Worm (Caenorhabditis elegans) whole organism, late embryonic: ENCODE results near the gene zyg-8.

Source experiments
- K09A11.1 ChIP-seq: sonication (generic microtip); optimal IDR thresholded peaks from 2 replicates; lab custom pipeline; 2017; ENCODE audit warnings: antibody characterized with exemption, mild to moderate bottlenecking, missing genetic modification characterization, missing compliant biosample characterization; ENCODE audit not compliant: insufficient read depth
- Y22D7AL.16 ChIP-seq: sonication (generic microtip); optimal IDR thresholded peaks from 2 replicates; lab custom pipeline; 2016; ENCODE audit warnings: missing genetic modification characterization, missing compliant biosample characterization
- ama-1 ChIP-seq: fragments of 150-350 bp; optimal IDR thresholded peaks from 2 replicates; lab custom pipeline; 2014
- ceh-14 ChIP-seq: sonication (generic microtip); optimal IDR thresholded peaks from 2 replicates; lab custom pipeline; 2016; ENCODE audit warnings: missing genotype, missing genetic modification characterization, missing compliant biosample characterization
- ceh-2 ChIP-seq: sonication (generic microtip); optimal IDR thresholded peaks from 2 replicates; lab custom pipeline; 2016; ENCODE audit warnings: missing genotype, missing genetic modification characterization, missing compliant biosample characterization
- ceh-24 ChIP-seq: sonication (generic microtip); optimal IDR thresholded peaks from 2 replicates; lab custom pipeline; 2016; ENCODE audit warnings: mild to moderate bottlenecking, missing genetic modification characterization, missing compliant biosample characterization
- ceh-30 ChIP-seq: fragments of 150-350 bp; optimal IDR thresholded peaks from 2 replicates; lab custom pipeline; 2014; ENCODE audit warnings: missing biosample characterization, missing genetic modification characterization
- ceh-31 ChIP-seq: sonication (generic microtip); optimal IDR thresholded peaks from 2 replicates; lab custom pipeline; 2016; ENCODE audit warnings: missing genetic modification characterization, missing compliant biosample characterization
- ceh-48 ChIP-seq: sonication (generic microtip); optimal IDR thresholded peaks from 2 replicates; lab custom pipeline; 2016; ENCODE audit warnings: missing genetic modification characterization, inconsistent platforms, missing compliant biosample characterization
- ceh-6 ChIP-seq: fragments of 200-800 bp; sonication (Bioruptor generic); optimal IDR thresholded peaks from 2 replicates; lab custom pipeline; 2018; ENCODE audit warnings: mild to moderate bottlenecking, missing genetic modification characterization, missing compliant biosample characterization
- elt-2 ChIP-seq: sonication (generic microtip); optimal IDR thresholded peaks from 2 replicates; lab custom pipeline; 2016; ENCODE audit warnings: missing genetic modification reagents, missing genetic modification characterization, missing compliant biosample characterization
- ets-4 ChIP-seq: sonication (generic microtip); optimal IDR thresholded peaks from 2 replicates; lab custom pipeline; 2016; ENCODE audit warnings: missing genetic modification characterization, missing compliant biosample characterization
- eyg-1 ChIP-seq: sonication (generic microtip); optimal IDR thresholded peaks from 2 replicates; lab custom pipeline; 2016; ENCODE audit warnings: missing genotype, missing genetic modification characterization, missing compliant biosample characterization
- fax-1 ChIP-seq: sonication (generic microtip); optimal IDR thresholded peaks from 2 replicates; lab custom pipeline; 2016; ENCODE audit warnings: missing genotype, missing genetic modification characterization, missing compliant biosample characterization
- gmeb-2 ChIP-seq: sonication (generic microtip); optimal IDR thresholded peaks from 2 replicates; lab custom pipeline; 2016; ENCODE audit warnings: missing genetic modification characterization, inconsistent platforms, missing compliant biosample characterization
- hlh-13 ChIP-seq: fragments of 200-800 bp; sonication (Bioruptor generic); optimal IDR thresholded peaks from 2 replicates; lab custom pipeline; 2018; ENCODE audit warnings: mild to moderate bottlenecking, missing genetic modification characterization, missing compliant biosample characterization
- hlh-15 ChIP-seq: sonication (generic microtip); optimal IDR thresholded peaks from 2 replicates; lab custom pipeline; 2016; ENCODE audit warnings: missing genetic modification characterization, missing compliant biosample characterization
- hlh-30 ChIP-seq: sonication (generic microtip); optimal IDR thresholded peaks from 2 replicates; lab custom pipeline; 2017; ENCODE audit warnings: antibody characterized with exemption, missing genetic modification characterization, missing compliant biosample characterization; ENCODE audit not compliant: insufficient read depth
- hlh-6 ChIP-seq: sonication (generic microtip); optimal IDR thresholded peaks from 2 replicates; lab custom pipeline; 2016; ENCODE audit warnings: missing genotype, missing genetic modification characterization, missing compliant biosample characterization
- hlh-8 ChIP-seq: sonication (generic microtip); optimal IDR thresholded peaks from 2 replicates; lab custom pipeline; 2016; ENCODE audit warnings: missing genotype, missing genetic modification characterization, missing compliant biosample characterization
- lim-6 ChIP-seq: sonication (generic microtip); optimal IDR thresholded peaks from 2 replicates; lab custom pipeline; 2016; ENCODE audit warnings: missing genetic modification characterization, missing compliant biosample characterization
- nfya-1 ChIP-seq: sonication (generic microtip); optimal IDR thresholded peaks from 2 replicates; lab custom pipeline; 2017; ENCODE audit warnings: missing genetic modification characterization, mild to moderate bottlenecking, missing compliant biosample characterization, antibody characterized with exemption, moderate library complexity
- pat-9 ChIP-seq: fragments of 200-800 bp; sonication (Bioruptor generic); optimal IDR thresholded peaks from 2 replicates; lab custom pipeline; 2018; ENCODE audit warnings: mild to moderate bottlenecking, missing genetic modification characterization, moderate library complexity, missing compliant biosample characterization
- pax-1 ChIP-seq: fragments of 150-350 bp; optimal IDR thresholded peaks from 2 replicates; lab custom pipeline; 2014; ENCODE audit warnings: missing biosample characterization, missing genetic modification characterization
- pha-4 ChIP-seq: fragments of 150-350 bp; optimal IDR thresholded peaks from 2 replicates; lab custom pipeline; 2018; ENCODE audit warnings: missing biosample characterization, missing genetic modification reagents, missing genetic modification characterization
- sdc-2 ChIP-seq: sonication (generic microtip); optimal IDR thresholded peaks from 2 replicates; lab custom pipeline; 2016; ENCODE audit warnings: missing genotype, missing genetic modification characterization, missing compliant biosample characterization
- sox-2 ChIP-seq: fragments of 200-800 bp; sonication (Bioruptor generic); IDR thresholded peaks from 2 replicates; pipeline ENCODE4 v1.3.6; 2022; ENCODE audit warnings: missing genetic modification reagents, missing genetic modification characterization, missing compliant biosample characterization
- sox-4 ChIP-seq: sonication (generic microtip); optimal IDR thresholded peaks from 2 replicates; lab custom pipeline; 2017; ENCODE audit warnings: mild to moderate bottlenecking, missing genetic modification characterization, inconsistent platforms, missing compliant biosample characterization
- tbx-2 ChIP-seq: sonication (generic microtip); optimal IDR thresholded peaks from 2 replicates; lab custom pipeline; 2016; ENCODE audit warnings: missing genetic modification characterization, missing compliant biosample characterization
- tbx-7 ChIP-seq: sonication (generic microtip); optimal IDR thresholded peaks from 2 replicates; lab custom pipeline; 2016; ENCODE audit warnings: missing genotype, missing genetic modification characterization, missing compliant biosample characterization
- ttx-3 ChIP-seq: sonication (generic microtip); optimal IDR thresholded peaks from 2 replicates; lab custom pipeline; 2016; ENCODE audit warnings: missing genetic modification reagents, missing genetic modification characterization, missing compliant biosample characterization
- unc-42 ChIP-seq: sonication (generic microtip); optimal IDR thresholded peaks from 2 replicates; lab custom pipeline; 2016; ENCODE audit warnings: missing genotype, missing genetic modification characterization, missing compliant biosample characterization
- unc-55 ChIP-seq: sonication (generic microtip); optimal IDR thresholded peaks from 2 replicates; lab custom pipeline; 2017; ENCODE audit warnings: missing biosample characterization, missing genetic modification reagents, missing genetic modification characterization
- unc-86 ChIP-seq: sonication (generic microtip); optimal IDR thresholded peaks from 2 replicates; lab custom pipeline; 2016; ENCODE audit warnings: missing genetic modification characterization, missing compliant biosample characterization
- zip-5 ChIP-seq: sonication (generic microtip); optimal IDR thresholded peaks from 2 replicates; lab custom pipeline; 2016; ENCODE audit warnings: missing genetic modification characterization, missing compliant biosample characterization

Gene zyg-8

ce11 chrIII:12033259-12033658 is 28.3 kb upstream of the zyg-8 start:
- TF ChIP-seq nfya-1 (peak; percentile 54), hlh-6 (tag; lab: Kevin White, UChicago) (no peak)

- TF ChIP-seq hlh-15 (tag; lab: Kevin White, UChicago), result no peak
- no peak for TF ChIP-seq lim-6 (tag; lab: Kevin White, UChicago)
- no peak for TF ChIP-seq tbx-7 (tag; lab: Kevin White, UChicago)
- TF ChIP-seq, all 69 proteins: peak for 0
Observed at ce11 chrIII:12034311-12034710, 27.2 kb upstream of the zyg-8 start.

DNA sequence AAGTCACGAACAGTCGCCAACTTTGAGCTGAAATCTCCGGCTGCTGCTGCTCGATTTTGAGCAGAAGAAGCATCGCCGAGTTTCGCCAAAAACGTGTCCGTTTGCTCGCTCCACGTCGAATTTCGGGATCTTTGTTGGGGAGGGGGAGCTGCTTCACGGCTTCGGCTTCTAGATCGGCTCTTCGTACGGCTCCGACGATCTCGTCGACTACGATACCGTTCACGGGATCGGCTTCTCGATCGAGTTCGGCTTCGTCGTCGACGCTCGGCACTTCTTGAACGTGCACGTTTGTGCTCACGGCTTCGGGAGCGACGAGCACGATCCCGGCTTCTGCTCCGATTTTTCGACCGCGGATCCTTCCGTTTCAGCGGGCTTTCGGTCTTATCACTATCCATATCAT is 24.3 kb upstream of the zyg-8 start:
- TF ChIP-seq ets-4 (tag; lab: Kevin White, UChicago) (no peak), eyg-1 (tag; lab: Kevin White, UChicago) (no peak)

DNA sequence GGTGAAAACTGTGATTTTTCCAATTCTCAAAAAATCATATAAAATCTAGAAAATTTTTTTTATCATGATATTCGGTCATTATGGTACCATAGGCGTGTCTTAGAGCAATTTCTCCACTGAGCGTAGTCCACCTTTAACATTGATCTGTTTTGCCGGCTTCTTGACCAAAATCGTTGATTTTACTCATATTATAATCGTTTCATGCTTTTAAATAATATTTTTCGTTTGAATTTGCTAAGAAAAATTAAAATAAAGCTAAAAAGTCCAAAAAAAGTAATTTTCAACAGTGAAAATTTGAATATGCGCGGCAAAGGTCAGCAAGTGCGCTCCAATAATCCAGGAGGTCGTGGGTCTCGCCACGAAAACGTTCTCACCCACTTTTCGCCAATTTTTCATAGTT is 20.5 kb upstream of the zyg-8 start, which contains the start of gene Y79H2A.4:
Gene Y79H2A.4, plus strand, starts transcription at position 301 of the 400 bp plus-strand sequence.
- TF ChIP-seq ceh-30 (tag; lab: Kevin White, UChicago), result no peak

- TF ChIP-seq pat-9 (tag; lab: Kevin White, UChicago), result no peak
- no peak for TF ChIP-seq unc-42 (tag; lab: Kevin White, UChicago)
- no peak for TF ChIP-seq hlh-13 (GFP tag; lab: Kevin White, UChicago)
Observed at ce11 chrIII:12052206-12052605, 9.3 kb upstream of the zyg-8 start, which contains the start of gene Y79H2A.3. Gene Y79H2A.3, minus strand, starts transcription at chrIII:12052306.

- TF ChIP-seq ceh-48 (peak; percentile 63), ceh-6 (GFP tag; lab: Kevin White, UChicago) (no peak), sox-4 (no peak), Y22D7AL.16 (tag; lab: Kevin White, UChicago) (no peak), hlh-30 (no peak), nfya-1 (peak; percentile 35), sox-2 (GFP tag; lab: Robert Waterston, UW) (no peak), unc-42 (tag; lab: Kevin White, UChicago) (peak; percentile 92), pat-9 (tag; lab: Kevin White, UChicago) (no peak)
- TF ChIP-seq, all 69 proteins: peak for 3
Observed at ce11 chrIII:12058429-12058828, 3.1 kb upstream of the zyg-8 start, which contains the start of gene arx-3. Gene arx-3, minus strand, starts transcription at chrIII:12058458.

DNA sequence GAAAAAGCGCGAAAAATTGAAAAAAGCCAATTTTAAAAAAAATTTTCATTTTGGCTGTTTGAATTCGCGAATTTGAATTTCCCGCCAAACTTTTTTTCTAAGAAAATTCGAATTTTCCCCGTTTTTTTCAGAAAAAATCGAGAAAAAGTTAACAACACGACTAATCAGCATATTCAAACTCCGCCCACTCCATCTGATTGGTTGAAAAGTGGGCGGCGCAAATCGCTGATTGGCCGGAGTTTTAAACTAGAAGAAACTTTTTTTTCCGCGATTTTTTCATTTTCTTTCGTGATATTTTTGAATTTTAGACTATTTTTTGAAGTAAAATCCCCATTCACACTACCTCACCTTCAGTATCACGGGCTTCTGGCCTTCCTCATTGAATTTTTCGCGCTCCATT is 2.0 kb upstream of the zyg-8 start:
- no peak for TF ChIP-seq gmeb-2 (tag; lab: Kevin White, UChicago)
- no peak for TF ChIP-seq K09A11.1
- no peak for TF ChIP-seq eyg-1 (tag; lab: Kevin White, UChicago)
- TF ChIP-seq ceh-31 (tag; lab: Kevin White, UChicago), result no peak
- TF ChIP-seq nfya-1, result peak; percentile 89

DNA sequence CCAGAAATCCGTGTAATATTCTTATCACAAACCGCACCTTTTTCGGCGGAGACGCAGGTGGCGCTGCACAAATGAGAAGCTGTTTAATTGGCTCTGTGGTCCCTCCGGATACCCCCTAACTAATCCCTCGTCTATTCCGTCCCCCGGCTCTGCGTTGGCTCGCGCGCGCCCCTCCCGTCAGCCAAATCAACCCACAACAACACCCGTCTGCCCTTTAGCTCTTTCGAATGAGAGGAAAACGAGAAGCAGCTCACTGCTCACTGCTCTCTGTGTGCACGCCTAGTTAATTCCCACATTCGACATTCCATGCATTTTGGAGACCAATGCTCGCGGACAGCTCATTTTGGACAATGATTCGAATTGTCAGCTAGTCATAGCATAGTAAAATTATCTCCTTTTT is 1.4 kb upstream of the zyg-8 start:
- TF ChIP-seq pha-4 (tag; lab: Kevin White, UChicago), result no peak
- no peak for TF ChIP-seq sdc-2 (tag; lab: Kevin White, UChicago)
- TF ChIP-seq ceh-48, result no peak
- TF ChIP-seq hlh-8 (tag; lab: Kevin White, UChicago), result no peak
- TF ChIP-seq unc-42 (tag; lab: Kevin White, UChicago), result peak; percentile 57
- TF ChIP-seq nfya-1, result no peak
- peak; percentile 1 for TF ChIP-seq tbx-2 (tag; lab: Kevin White, UChicago)
- TF ChIP-seq ceh-14, result peak; percentile 53
- TF ChIP-seq zip-5, result no peak
- no peak for TF ChIP-seq ttx-3
- no peak for TF ChIP-seq pax-1 (tag; lab: Kevin White, UChicago)
- TF ChIP-seq ceh-24 (tag; lab: Kevin White, UChicago), result no peak
- no peak for TF ChIP-seq ama-1
- no peak for TF ChIP-seq sox-4
- no peak for TF ChIP-seq ceh-2 (tag; lab: Kevin White, UChicago)
- TF ChIP-seq unc-55 (GFP tag; lab: Kevin White, UChicago), result no peak
- no peak for TF ChIP-seq fax-1
- no peak for TF ChIP-seq unc-86 (tag; lab: Kevin White, UChicago)
- no peak for TF ChIP-seq lim-6 (tag; lab: Kevin White, UChicago)
- TF ChIP-seq hlh-13 (GFP tag; lab: Kevin White, UChicago), result no peak
- no peak for TF ChIP-seq elt-2 (tag; lab: Kevin White, UChicago)
- TF ChIP-seq, all 69 proteins: peak for 3
